Fruit fly (Drosophila melanogaster): ENCODE measurements around the gene Or85e.

The Or85e gene

DNA sequence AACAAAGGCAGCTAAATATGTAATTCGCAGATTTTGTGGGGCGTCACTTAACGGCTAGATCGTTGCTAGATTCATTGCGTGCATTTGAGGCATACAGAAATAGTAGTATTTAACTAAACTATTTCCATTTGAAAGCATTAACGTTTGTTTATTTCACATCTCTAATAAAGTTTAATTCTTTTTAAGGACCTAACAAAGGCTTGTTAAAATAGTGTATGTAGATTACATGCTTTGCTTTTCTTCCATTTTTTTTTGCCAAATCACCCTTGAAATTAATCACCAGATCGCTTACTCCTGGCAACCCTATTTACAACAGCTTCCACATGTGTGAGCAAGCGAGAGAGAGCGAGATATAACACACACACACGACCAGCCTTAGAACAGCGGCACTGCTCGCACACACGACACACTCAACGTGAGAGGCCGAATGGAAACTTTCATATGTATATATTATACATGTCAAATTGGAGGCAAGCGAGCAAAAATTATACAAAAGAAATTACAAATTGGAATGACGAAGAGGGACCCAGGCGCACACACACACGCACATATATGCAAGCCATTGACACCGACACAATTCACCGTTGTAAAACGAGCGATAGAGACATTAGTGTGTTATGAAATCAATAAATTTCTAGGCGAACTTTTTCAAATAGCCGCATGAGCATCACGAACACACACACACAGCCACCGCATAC lies 23.7 kb upstream of the Or85e start (continued):
- TF ChIP-seq slp2 (GFP tag; optimal IDR thresholded peaks at IDR 0.05) (no peak), CG31365 (tag; optimal IDR thresholded peaks at IDR 0.05) (peak; percentile 23), CG12219 (GFP tag; optimal IDR thresholded peaks at IDR 0.05) (no peak), CG14710 (tag; optimal IDR thresholded peaks at IDR 0.05) (peak; percentile 15), Meics (GFP tag; optimal IDR thresholded peaks at IDR 0.05) (peak; percentile 75), jigr1 (GFP tag; IDR thresholded peaks at IDR 0.05) (no peak), CG3407 (GFP tag; optimal IDR thresholded peaks at IDR 0.05) (no peak), Dll (GFP tag; IDR thresholded peaks at IDR 0.05; ENCODE audit: partially characterized antibody) (no peak), Taf1 (GFP tag; IDR thresholded peaks at IDR 0.05) (no peak), p53 (GFP tag; optimal IDR thresholded peaks at IDR 0.05) (no peak), MESR4 (GFP tag; optimal IDR thresholded peaks at IDR 0.05) (peak; percentile 33), TFAM (GFP tag; optimal IDR thresholded peaks at IDR 0.05) (no peak), Atf-2 (GFP tag; optimal IDR thresholded peaks at IDR 0.05) (no peak), CG17612 (GFP tag; IDR thresholded peaks at IDR 0.05) (peak; percentile 53; the same call in 1 of the 2 replicates), CG9932 (GFP tag; IDR thresholded peaks at IDR 0.05) (peak; percentile 72), CG3838 (GFP tag; optimal IDR thresholded peaks at IDR 0.05) (peak; percentile 37), CkIIα-i1 (GFP tag; IDR thresholded peaks at IDR 0.05) (no peak), bcd (GFP tag; optimal IDR thresholded peaks at IDR 0.05) (peak; percentile 47), CG31224 (GFP tag; IDR thresholded peaks at IDR 0.05) (peak; percentile 36; the same call in 1 of the 2 replicates), cad (GFP tag; optimal IDR thresholded peaks at IDR 0.05) (no peak), nerfin-1 (tag; optimal IDR thresholded peaks at IDR 0.05) (peak; percentile 62), CG12769 (tag; optimal IDR thresholded peaks at IDR 0.05) (peak; percentile 64), danr (GFP tag; IDR thresholded peaks at IDR 0.05) (no peak), Dp (GFP tag; optimal IDR thresholded peaks at IDR 0.05) (no peak), CG42726 (GFP tag; IDR thresholded peaks at IDR 0.05; ENCODE audit: partially characterized antibody) (no peak), tna (GFP tag; IDR thresholded peaks at IDR 0.05; ENCODE audit: partially characterized antibody) (no peak), br (optimal IDR thresholded peaks at IDR 0.05) (no peak), zen2 (GFP tag; IDR thresholded peaks at IDR 0.05; ENCODE audit: partially characterized antibody) (no peak), CG4404 (GFP tag; IDR thresholded peaks at IDR 0.05) (no peak), CG2120 (GFP tag; optimal IDR thresholded peaks at IDR 0.05) (peak; percentile 74), ems (GFP tag; optimal IDR thresholded peaks at IDR 0.05) (peak; percentile 29), ac (GFP tag; optimal IDR thresholded peaks at IDR 0.05) (no peak), Poxn (GFP tag; IDR thresholded peaks at IDR 0.05) (no peak), CG12744 (GFP tag; optimal IDR thresholded peaks at IDR 0.05) (no peak), unpg (GFP tag; optimal IDR thresholded peaks at IDR 0.05) (peak; percentile 58), fd3F (GFP tag; optimal IDR thresholded peaks at IDR 0.05) (peak; percentile 60), run (tag; optimal IDR thresholded peaks at IDR 0.05) (no peak), Hr51 (GFP tag; optimal IDR thresholded peaks at IDR 0.05) (peak; percentile 14 to 67), tup (GFP tag; optimal IDR thresholded peaks at IDR 0.05) (no peak), rib (GFP tag; IDR thresholded peaks at IDR 0.05) (peak; percentile 74), cwo (GFP tag; optimal IDR thresholded peaks at IDR 0.05) (peak; percentile 52), CG33557 (GFP tag; optimal IDR thresholded peaks at IDR 0.05) (peak; percentile 25), CG8359 (GFP tag; optimal IDR thresholded peaks at IDR 0.05; ENCODE audit: borderline replicate concordance) (no peak), lab (GFP tag; optimal IDR thresholded peaks at IDR 0.05) (peak; percentile 78), Side (GFP tag; optimal IDR thresholded peaks at IDR 0.05) (peak; percentile 31), CG11695 (GFP tag; IDR thresholded peaks at IDR 0.05) (peak; percentile 58; the same call in 2 of the 3 replicates), Eip74EF (GFP tag; optimal IDR thresholded peaks at IDR 0.05) (peak in 1 of 2 experiments; percentile 32), HmgZ (tag; optimal IDR thresholded peaks at IDR 0.05) (peak; percentile 67), ap (GFP tag; IDR thresholded peaks at IDR 0.05) (no peak)

Measured in whole organism, embryonic.